Fruit fly (Drosophila melanogaster) whole organism, embryonic: ENCODE measurements around the gene CG9389.
A peak's percentile ranks its signal among the peaks of the same experiment; 100 is the strongest.

Source experiments
- Bteb2 ChIP-seq: fragments of 200-800 bp; sonication (Bioruptor generic); optimal IDR thresholded peaks from 2 replicates; lab custom pipeline; 2016; ENCODE audit warnings: missing biosample characterization, missing genetic modification characterization
- CG10321 ChIP-seq: fragments of 200-800 bp; sonication (Bioruptor generic); IDR thresholded peaks from 2 replicates; pipeline ENCODE4 v1.3.6; 2022; ENCODE audit warnings: missing biosample characterization, missing genetic modification characterization
- CG10543 ChIP-seq: fragments of 200-800 bp; sonication (Bioruptor generic); optimal IDR thresholded peaks from 3 replicates; lab custom pipeline; 2017; ENCODE audit warnings: missing biosample characterization, mild to moderate bottlenecking, missing genetic modification characterization, moderate library complexity
- CG10959 ChIP-seq: fragments of 200-800 bp; sonication (Bioruptor generic); IDR thresholded peaks from 2 replicates; pipeline ENCODE4 v1.3.6; 2022; ENCODE audit warnings: missing biosample characterization, missing genetic modification characterization
- CG13894 ChIP-seq: fragments of 200-800 bp; sonication (Bioruptor generic); optimal IDR thresholded peaks from 3 replicates; lab custom pipeline; 2018; ENCODE audit warnings: missing biosample characterization, mild to moderate bottlenecking, missing genetic modification characterization, moderate library complexity
- CG1602 ChIP-seq: fragments of 200-800 bp; sonication (Bioruptor generic); optimal IDR thresholded peaks from 3 replicates; lab custom pipeline; 2016; ENCODE audit warnings: missing biosample characterization, missing genetic modification characterization
- CG18599 ChIP-seq: fragments of 200-800 bp; sonication (Bioruptor generic); optimal IDR thresholded peaks from 3 replicates; lab custom pipeline; 2017; ENCODE audit warnings: missing biosample characterization, missing genetic modification characterization, mild to moderate bottlenecking, moderate library complexity, missing genetic modification reagents
- CG2199 ChIP-seq: fragments of 200-800 bp; sonication (Bioruptor generic); IDR thresholded peaks from 3 replicates; pipeline ENCODE4 v1.3.6; 2022; ENCODE audit warnings: missing biosample characterization, missing genetic modification characterization
- CG6813 ChIP-seq: fragments of 200-800 bp; sonication (Bioruptor generic); optimal IDR thresholded peaks from 2 replicates; lab custom pipeline; 2017; ENCODE audit warnings: missing biosample characterization, missing genetic modification characterization, mild to moderate bottlenecking, moderate library complexity, missing genetic modification reagents
- CG9876 ChIP-seq: fragments of 200-800 bp; sonication (Bioruptor generic); optimal IDR thresholded peaks from 2 replicates; lab custom pipeline; 2016; ENCODE audit warnings: missing biosample characterization, missing genetic modification characterization
- D19B ChIP-seq: fragments of 200-800 bp; sonication (Bioruptor generic); optimal IDR thresholded peaks from 2 replicates; lab custom pipeline; 2017; ENCODE audit warnings: missing biosample characterization, mild to moderate bottlenecking, missing genetic modification characterization
- Dbx ChIP-seq: fragments of 200-800 bp; sonication (Bioruptor generic); IDR thresholded peaks from 3 replicates; pipeline ENCODE4 v1.3.6; 2022; ENCODE audit warnings: missing biosample characterization, missing genetic modification characterization
- Drgx ChIP-seq: fragments of 200-800 bp; sonication (Bioruptor generic); IDR thresholded peaks from 2 replicates; pipeline ENCODE4 v1.3.6; 2022; ENCODE audit warnings: missing biosample characterization, missing genetic modification characterization
- E2f2 ChIP-seq: fragments of 200-800 bp; sonication (Bioruptor generic); IDR thresholded peaks from 2 replicates; pipeline ENCODE4 v1.3.6; 2022; ENCODE audit warnings: missing biosample characterization, missing genetic modification characterization
- GATAe ChIP-seq: fragments of 200-800 bp; sonication (Bioruptor generic); conservative IDR thresholded peaks from 2 replicates; pipeline ENCODE4 v1.3.6; 2022; ENCODE audit warnings: missing biosample characterization, missing genetic modification characterization
- Gsc ChIP-seq: fragments of 200-800 bp; sonication (Bioruptor generic); IDR thresholded peaks from 2 replicates; pipeline ENCODE4 v1.3.6; 2022; ENCODE audit warnings: missing biosample characterization, missing genetic modification characterization
- H2.0 ChIP-seq: fragments of 200-800 bp; sonication (Bioruptor generic); IDR thresholded peaks from 2 replicates; pipeline ENCODE4 v1.3.6; 2022; ENCODE audit warnings: missing biosample characterization, missing genetic modification characterization
- HLH4C ChIP-seq: fragments of 200-800 bp; sonication (Bioruptor generic); IDR thresholded peaks from 3 replicates; pipeline ENCODE4 v1.3.6; 2022; ENCODE audit warnings: missing biosample characterization, missing genetic modification characterization; ENCODE audit not compliant: partially characterized antibody
- HmgD ChIP-seq: fragments of 200-800 bp; sonication (Bioruptor generic); optimal IDR thresholded peaks from 3 replicates; lab custom pipeline; 2016; ENCODE audit warnings: missing biosample characterization, missing genetic modification characterization
- Lpt ChIP-seq: fragments of >200 bp; optimal IDR thresholded peaks from 2 replicates; lab custom pipeline; 2018; ENCODE audit warnings: missing biosample characterization, missing genetic modification characterization
- Med ChIP-seq: fragments of 200-800 bp; sonication (Bioruptor generic); peaks from one replicate; lab custom pipeline; 2016; ENCODE audit warnings: missing biosample characterization, missing genetic modification characterization, mild to moderate bottlenecking, inconsistent platforms, moderate library complexity
- Neu2 ChIP-seq: fragments of 200-800 bp; sonication (Bioruptor generic); optimal IDR thresholded peaks from 3 replicates; lab custom pipeline; 2016; ENCODE audit warnings: missing biosample characterization, missing genetic modification characterization, borderline replicate concordance
- Oaz ChIP-seq: fragments of 200-800 bp; sonication (Bioruptor generic); IDR thresholded peaks from 2 replicates; pipeline ENCODE4 v1.3.6; 2022; ENCODE audit warnings: missing biosample characterization, missing genetic modification characterization
- Ptx1 ChIP-seq: fragments of 200-800 bp; sonication (Bioruptor generic); IDR thresholded peaks from 2 replicates; pipeline ENCODE4 v1.3.6; 2022; ENCODE audit warnings: missing biosample characterization, missing genetic modification characterization
- Sry-δ ChIP-seq: fragments of 200-800 bp; sonication (Bioruptor generic); optimal IDR thresholded peaks from 2 replicates; lab custom pipeline; 2016; ENCODE audit warnings: missing biosample characterization, missing genetic modification characterization
- Xbp1 ChIP-seq: fragments of 200-800 bp; sonication (Bioruptor generic); optimal IDR thresholded peaks from 3 replicates; lab custom pipeline; 2016; ENCODE audit warnings: missing biosample characterization, mild to moderate bottlenecking, missing genetic modification characterization
- ara ChIP-seq: fragments of 200-800 bp; sonication (Bioruptor generic); IDR thresholded peaks from 2 replicates; pipeline ENCODE4 v1.3.6; 2022; ENCODE audit warnings: missing biosample characterization, missing genetic modification characterization
- bcd ChIP-seq: fragments of 200-800 bp; sonication (Bioruptor generic); optimal IDR thresholded peaks from 2 replicates; lab custom pipeline; 2017; ENCODE audit warnings: missing biosample characterization, mild to moderate bottlenecking, missing genetic modification characterization
- bowl ChIP-seq: fragments of 200-800 bp; sonication (Bioruptor generic); IDR thresholded peaks from 2 replicates; pipeline ENCODE4 v1.3.6; 2022; ENCODE audit warnings: missing biosample characterization, missing genetic modification characterization
- chinmo ChIP-seq: fragments of 200-800 bp; sonication (Bioruptor generic); IDR thresholded peaks from 4 replicates; pipeline ENCODE4 v1.3.6; 2022; ENCODE audit warnings: missing biosample characterization, missing genetic modification characterization; ENCODE audit not compliant: partially characterized antibody
- ewg ChIP-seq: fragments of 200-800 bp; sonication (Bioruptor generic); optimal IDR thresholded peaks from 3 replicates; lab custom pipeline; 2017; ENCODE audit warnings: mild to moderate bottlenecking, missing biosample characterization, missing genetic modification reagents, missing genetic modification characterization
- fd3F ChIP-seq: fragments of 200-800 bp; sonication (Bioruptor generic); optimal IDR thresholded peaks from 2 replicates; lab custom pipeline; 2018; ENCODE audit warnings: missing biosample characterization, mild to moderate bottlenecking, missing genetic modification characterization, moderate library complexity
- fd64A ChIP-seq: fragments of 200-800 bp; sonication (Bioruptor generic); optimal IDR thresholded peaks from 3 replicates; lab custom pipeline; 2018; ENCODE audit warnings: missing biosample characterization, mild to moderate bottlenecking, missing genetic modification characterization
- hbn ChIP-seq: fragments of 200-800 bp; sonication (Bioruptor generic); IDR thresholded peaks from 2 replicates; pipeline ENCODE4 v1.3.6; 2022; ENCODE audit warnings: missing biosample characterization, missing genetic modification characterization; ENCODE audit not compliant: partially characterized antibody
- hth ChIP-seq: fragments of >200 bp; optimal IDR thresholded peaks from 2 replicates; lab custom pipeline; 2017; ENCODE audit warnings: inconsistent platforms
- lab ChIP-seq: fragments of 200-800 bp; sonication (Bioruptor generic); optimal IDR thresholded peaks from 3 replicates; lab custom pipeline; 2017; ENCODE audit warnings: missing biosample characterization, missing genetic modification characterization, mild to moderate bottlenecking, moderate library complexity, missing genetic modification reagents
- mirr ChIP-seq: fragments of 200-800 bp; sonication (Bioruptor generic); optimal IDR thresholded peaks from 3 replicates; lab custom pipeline; 2018; ENCODE audit warnings: missing biosample characterization, mild to moderate bottlenecking, missing genetic modification characterization
- nerfin-2 ChIP-seq: fragments of 200-800 bp; sonication (Bioruptor generic); IDR thresholded peaks from 2 replicates; pipeline ENCODE4 v1.3.6; 2022; ENCODE audit warnings: missing biosample characterization, missing genetic modification characterization; ENCODE audit not compliant: partially characterized antibody
- onecut ChIP-seq: fragments of 200-800 bp; sonication (Bioruptor generic); IDR thresholded peaks from 2 replicates; pipeline ENCODE4 v1.3.6; 2022; ENCODE audit warnings: missing biosample characterization, missing genetic modification characterization
- pros ChIP-seq: fragments of 200-800 bp; sonication (Bioruptor generic); optimal IDR thresholded peaks from 3 replicates; lab custom pipeline; 2019; ENCODE audit warnings: missing biosample characterization, mild to moderate bottlenecking, missing genetic modification characterization, moderate library complexity
- slou ChIP-seq: fragments of 200-800 bp; sonication (Bioruptor generic); optimal IDR thresholded peaks from 3 replicates; lab custom pipeline; 2016; ENCODE audit warnings: missing biosample characterization, missing genetic modification characterization
- sob ChIP-seq: fragments of 200-800 bp; sonication (Bioruptor generic); IDR thresholded peaks from 2 replicates; pipeline ENCODE4 v1.3.6; 2022; ENCODE audit warnings: missing biosample characterization, missing genetic modification characterization
- ssp ChIP-seq: fragments of 200-800 bp; sonication (Bioruptor generic); IDR thresholded peaks from 2 replicates; pipeline ENCODE4 v1.3.6; 2022; ENCODE audit warnings: missing biosample characterization, missing genetic modification characterization
- sug ChIP-seq: fragments of 200-800 bp; optimal IDR thresholded peaks from 2 replicates; lab custom pipeline; 2019; ENCODE audit warnings: missing biosample characterization, mild to moderate bottlenecking, missing genetic modification characterization, moderate library complexity
- tup ChIP-seq: fragments of 200-800 bp; sonication (Bioruptor generic); optimal IDR thresholded peaks from 2 replicates; lab custom pipeline; 2016; ENCODE audit warnings: missing biosample characterization, mild to moderate bottlenecking, missing genetic modification characterization, moderate library complexity
- vnd ChIP-seq: fragments of 200-800 bp; sonication (Bioruptor generic); IDR thresholded peaks from 3 replicates; pipeline ENCODE4 v1.3.6; 2022; ENCODE audit warnings: missing biosample characterization, missing genetic modification characterization; ENCODE audit not compliant: partially characterized antibody
- wek ChIP-seq: fragments of 200-800 bp; sonication (Bioruptor generic); optimal IDR thresholded peaks from 3 replicates; lab custom pipeline; 2018; ENCODE audit warnings: missing biosample characterization, mild to moderate bottlenecking, missing genetic modification characterization, moderate library complexity
- zen ChIP-seq: fragments of 200-800 bp; sonication (Bioruptor generic); optimal IDR thresholded peaks from 3 replicates; lab custom pipeline; 2018; ENCODE audit warnings: missing biosample characterization, mild to moderate bottlenecking, missing genetic modification characterization, moderate library complexity

CG9389 gene

dm6 chr3L:21279876-21280566 lies 9.6 kb upstream of the CG9389 start, which contains the start of gene AcCoAS (continued):
- no peak for TF ChIP-seq Lpt (GFP tag; lab: Kevin White, UChicago)
- TF ChIP-seq, all 482 proteins: peak for 144

dm6 chr3L:21279168-21279567 lies 8.8 kb upstream of the CG9389 start:
- no peak for TF ChIP-seq D19B (GFP tag; lab: Kevin White, UChicago)
- TF ChIP-seq Bteb2 = no peak
- TF ChIP-seq Xbp1 (GFP tag; lab: Kevin White, UChicago) = no peak
- TF ChIP-seq zen = no peak
- no peak for TF ChIP-seq CG2199
- peak; percentile 66 for TF ChIP-seq ewg (GFP tag; lab: Kevin White, UChicago)
- TF ChIP-seq CG10543 (GFP tag; lab: Kevin White, UChicago) = no peak
- no peak for TF ChIP-seq CG6813 (GFP tag; lab: Kevin White, UChicago)
- TF ChIP-seq hth (lab: Kevin White, UChicago) = no peak
- no peak for TF ChIP-seq tup (GFP tag; lab: Kevin White, UChicago)
- TF ChIP-seq Dbx = 0 out of 3 replicates have a peak, but pooled peaks have one; percentile 8
- no peak for TF ChIP-seq sob (GFP tag; lab: Robert Waterston, UW)
- no peak for TF ChIP-seq wek
- TF ChIP-seq ara (GFP tag; lab: Robert Waterston, UW) = no peak
- TF ChIP-seq mirr (GFP tag; lab: Kevin White, UChicago) = no peak
- no peak for TF ChIP-seq ssp (GFP tag; lab: Robert Waterston, UW)
- TF ChIP-seq GATAe (GFP tag; lab: Robert Waterston, UW) = no peak
- TF ChIP-seq HLH4C (GFP tag; lab: Robert Waterston, UW) = no peak
- TF ChIP-seq H2.0 (GFP tag; lab: Robert Waterston, UW) = no peak
- TF ChIP-seq bowl = no peak
- TF ChIP-seq CG13894 = no peak
- no peak for TF ChIP-seq Ptx1 (GFP tag; lab: Robert Waterston, UW)
- peak; percentile 4 for TF ChIP-seq Med
- TF ChIP-seq onecut (GFP tag; lab: Robert Waterston, UW) = peak; percentile 98
- TF ChIP-seq fd3F (GFP tag; lab: Kevin White, UChicago) = no peak
- TF ChIP-seq lab = no peak
- TF ChIP-seq pros (GFP tag; lab: Kevin White, UChicago) = no peak
- TF ChIP-seq CG1602 (GFP tag; lab: Kevin White, UChicago) = no peak
- TF ChIP-seq Neu2 (GFP tag; lab: Kevin White, UChicago) = no peak

- peak; percentile 23; the same call in 1 of the 2 replicates for TF ChIP-seq nerfin-2 (GFP tag; lab: Robert Waterston, UW)
- no peak for TF ChIP-seq fd64A (GFP tag; lab: Kevin White, UChicago)
- TF ChIP-seq vnd (GFP tag; lab: Robert Waterston, UW) = 0 out of 3 replicates have a peak, but pooled peaks have one; percentile 19
- TF ChIP-seq bcd = no peak
- no peak for TF ChIP-seq E2f2 (GFP tag; lab: Robert Waterston, UW)
- no peak for TF ChIP-seq slou (GFP tag; lab: Kevin White, UChicago)
- TF ChIP-seq HmgD (GFP tag; lab: Kevin White, UChicago) = no peak
- no peak for TF ChIP-seq CG10959
- no peak for TF ChIP-seq CG9876 (GFP tag; lab: Kevin White, UChicago)
- no peak for TF ChIP-seq Oaz (GFP tag; lab: Robert Waterston, UW)
- TF ChIP-seq CG18599 = peak; percentile 21
- TF ChIP-seq CG10321 (GFP tag; lab: Robert Waterston, UW) = no peak
- peak; percentile 51 for TF ChIP-seq sug (tag; lab: Kevin White, UChicago)
- no peak for TF ChIP-seq Gsc (GFP tag; lab: Robert Waterston, UW)
- TF ChIP-seq Drgx (GFP tag; lab: Robert Waterston, UW) = no peak
- no peak for TF ChIP-seq hbn (GFP tag; lab: Robert Waterston, UW)
- no peak for TF ChIP-seq Sry-δ (GFP tag; lab: Kevin White, UChicago)
- 0 out of 4 replicates have a peak, but pooled peaks have one; percentile 6 for TF ChIP-seq chinmo (GFP tag; lab: Robert Waterston, UW)
Observed at dm6 chr3L:21277897-21278530, 7.6 kb upstream of the CG9389 start.
